Fruit fly (Drosophila melanogaster): Measurements from ENCODE around the gene CG31288.

Gene CG31288

DNA sequence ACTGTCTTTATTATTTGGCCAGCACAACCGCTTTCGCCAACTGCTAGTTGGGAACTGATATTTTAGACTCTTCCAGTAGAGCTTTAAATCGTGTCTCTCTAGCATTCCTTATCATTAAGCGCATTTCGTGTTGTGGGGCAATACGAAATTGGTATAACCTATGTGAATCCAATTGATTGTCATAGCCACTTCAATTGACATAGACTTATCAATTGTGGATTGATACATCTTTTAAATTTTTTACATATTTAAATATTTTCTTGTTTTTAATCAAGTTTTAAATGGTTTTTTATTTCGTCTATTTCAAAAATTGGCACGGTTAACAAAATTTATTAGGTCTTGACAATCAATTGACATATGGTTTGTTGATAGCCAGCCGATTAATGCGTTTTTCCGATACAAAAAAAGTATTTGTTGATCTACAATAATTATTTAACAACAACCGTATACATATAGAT lies at the start of gene CG31288:
CG31288 (minus strand) TSS at position 51 of the 458 bp plus-strand sequence.
- TF ChIP-seq psq (optimal IDR thresholded peaks at IDR 0.05) (no peak), insv (optimal IDR thresholded peaks at IDR 0.05) (no peak), Sin3A (optimal IDR thresholded peaks at IDR 0.05) (no peak), ttk (optimal IDR thresholded peaks at IDR 0.05) (no peak), h (optimal IDR thresholded peaks at IDR 0.05) (no peak), Myc (optimal IDR thresholded peaks at IDR 0.05) (no peak)

DNA sequence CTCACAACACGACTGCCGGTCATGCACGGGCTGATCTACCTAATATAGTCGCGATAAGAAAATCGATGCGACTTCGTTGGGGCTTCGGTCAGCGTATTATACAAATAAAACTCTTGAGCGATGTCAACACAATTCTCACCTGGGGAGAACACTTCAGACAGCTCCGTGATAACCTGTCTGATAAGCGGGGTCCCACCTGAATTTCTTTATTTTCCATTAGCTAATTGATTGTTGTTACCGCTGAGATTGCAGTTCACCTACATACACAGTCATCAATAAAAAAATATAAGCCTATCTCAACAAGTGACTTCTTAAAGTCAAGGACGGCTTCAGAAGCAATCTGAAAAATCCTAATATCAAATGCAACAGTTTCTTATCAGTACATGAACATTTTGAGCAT lies 47.5 kb upstream of the CG31288 start, which contains the start of gene tobi:
tobi (minus strand) TSS at position 23 of the 400 bp plus-strand sequence.
- TF ChIP-seq psq (optimal IDR thresholded peaks at IDR 0.05) (no peak), Myc (optimal IDR thresholded peaks at IDR 0.05) (no peak), Sin3A (optimal IDR thresholded peaks at IDR 0.05) (no peak), h (optimal IDR thresholded peaks at IDR 0.05) (no peak), insv (optimal IDR thresholded peaks at IDR 0.05) (no peak), ttk (optimal IDR thresholded peaks at IDR 0.05) (no peak)

DNA sequence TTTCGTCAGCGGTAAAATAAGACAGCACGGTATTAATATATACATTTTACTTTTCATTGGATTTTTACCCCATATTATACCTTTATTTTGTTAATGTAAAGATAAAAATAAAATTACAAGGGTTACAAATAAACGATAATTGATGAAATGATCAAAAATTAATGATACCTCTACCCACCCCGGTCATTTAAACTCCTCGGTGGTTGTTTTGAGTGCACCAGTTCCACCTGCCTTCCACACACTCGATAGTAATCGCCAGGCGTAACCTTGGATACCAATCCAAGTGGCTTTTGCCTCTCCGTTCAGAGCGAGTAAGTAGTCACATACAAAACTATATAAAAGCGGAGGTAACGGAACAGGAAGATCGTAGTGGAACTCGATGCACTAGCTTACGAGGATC lies 40.6 kb upstream of the CG31288 start, which contains the start of gene rha:
rha (plus strand) TSS at position 301 of the 400 bp plus-strand sequence.
- TF ChIP-seq psq (optimal IDR thresholded peaks at IDR 0.05) (no peak), Myc (optimal IDR thresholded peaks at IDR 0.05) (no peak), insv (optimal IDR thresholded peaks at IDR 0.05) (no peak), h (optimal IDR thresholded peaks at IDR 0.05) (no peak), ttk (optimal IDR thresholded peaks at IDR 0.05) (no peak), Sin3A (optimal IDR thresholded peaks at IDR 0.05) (no peak)

DNA sequence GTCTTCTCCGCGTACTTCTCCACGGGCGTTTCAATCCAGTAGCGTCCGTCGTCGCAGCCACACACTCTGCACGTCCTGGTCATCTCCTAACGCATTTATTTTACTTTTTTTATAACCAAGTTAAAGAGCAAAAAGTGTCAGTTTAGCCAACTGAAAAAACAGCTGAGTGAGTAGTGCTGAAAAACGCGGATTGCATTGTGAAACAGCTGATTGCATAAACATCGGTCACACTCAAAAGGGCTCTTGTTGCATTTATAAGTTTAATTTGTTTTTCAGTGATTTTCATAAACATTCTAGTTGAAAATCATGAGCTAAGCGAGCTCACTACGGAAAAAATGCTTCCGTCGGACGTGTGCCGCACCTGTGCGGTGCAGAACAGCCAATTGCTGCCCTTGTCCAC lies 35.7 kb upstream of the CG31288 start, which contains the start of the genes CG10669 and CG11902:
CG10669 (minus strand) TSS at position 179 of the 400 bp plus-strand sequence.
CG11902 (plus strand) TSS at position 193 of the 400 bp plus-strand sequence.
- TF ChIP-seq Myc (optimal IDR thresholded peaks at IDR 0.05) (no peak), ttk (optimal IDR thresholded peaks at IDR 0.05) (no peak), h (optimal IDR thresholded peaks at IDR 0.05) (no peak), Sin3A (optimal IDR thresholded peaks at IDR 0.05) (no peak), insv (optimal IDR thresholded peaks at IDR 0.05) (no peak), psq (optimal IDR thresholded peaks at IDR 0.05) (no peak)

DNA sequence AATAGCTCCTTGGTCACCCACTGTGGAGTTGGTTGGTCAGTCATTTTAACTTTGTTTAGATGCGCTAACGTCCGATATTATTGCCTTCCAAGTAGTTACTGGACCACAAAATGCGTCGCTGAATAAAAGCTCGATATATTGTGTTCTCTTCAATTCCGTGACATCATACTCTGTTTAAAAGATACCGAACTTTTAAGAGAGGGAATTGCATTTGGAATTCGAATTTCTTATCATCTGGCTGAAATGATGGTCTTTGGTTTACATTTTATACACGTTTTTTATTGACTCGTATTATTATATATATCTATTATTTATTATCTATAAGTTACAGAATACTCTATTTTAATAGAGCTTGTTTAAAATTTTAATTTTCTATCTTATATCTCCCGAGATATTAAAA lies 31.7 kb upstream of the CG31288 start, which contains the start of gene CHKov2:
CHKov2 (minus strand) TSS at position 101 of the 400 bp plus-strand sequence.
- TF ChIP-seq ttk (optimal IDR thresholded peaks at IDR 0.05): no peak
- TF ChIP-seq psq (optimal IDR thresholded peaks at IDR 0.05): no peak
- no peak for TF ChIP-seq Myc (optimal IDR thresholded peaks at IDR 0.05)
- TF ChIP-seq h (optimal IDR thresholded peaks at IDR 0.05): no peak
- no peak for TF ChIP-seq Sin3A (optimal IDR thresholded peaks at IDR 0.05)
- no peak for TF ChIP-seq insv (optimal IDR thresholded peaks at IDR 0.05)

DNA sequence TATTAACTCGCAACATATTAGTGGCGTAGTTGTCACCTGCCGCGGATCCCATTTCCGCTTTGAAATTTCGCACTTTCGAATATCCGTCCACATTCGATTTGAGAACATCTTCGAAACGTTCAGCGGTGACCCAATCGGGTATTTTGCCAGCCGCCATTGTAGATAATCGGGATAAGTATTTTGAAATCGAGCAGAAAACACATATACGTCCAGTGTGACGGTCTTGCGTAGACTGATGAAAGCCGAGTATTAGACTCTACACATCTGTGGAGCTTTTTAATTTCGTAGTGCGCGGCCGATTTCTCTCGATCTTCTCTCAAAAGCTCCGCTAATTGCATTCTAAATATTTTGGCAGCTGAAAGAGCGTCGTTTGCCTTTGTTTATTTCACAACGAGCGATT lies 29.7 kb upstream of the CG31288 start, which contains the start of gene CHKov1:
CHKov1 (minus strand) TSS at position 238 of the 400 bp plus-strand sequence.
- TF ChIP-seq ttk (optimal IDR thresholded peaks at IDR 0.05): no peak
- TF ChIP-seq Sin3A (optimal IDR thresholded peaks at IDR 0.05): no peak
- TF ChIP-seq insv (optimal IDR thresholded peaks at IDR 0.05): no peak
- no peak for TF ChIP-seq Myc (optimal IDR thresholded peaks at IDR 0.05)
- no peak for TF ChIP-seq psq (optimal IDR thresholded peaks at IDR 0.05)
- TF ChIP-seq h (optimal IDR thresholded peaks at IDR 0.05): no peak

DNA sequence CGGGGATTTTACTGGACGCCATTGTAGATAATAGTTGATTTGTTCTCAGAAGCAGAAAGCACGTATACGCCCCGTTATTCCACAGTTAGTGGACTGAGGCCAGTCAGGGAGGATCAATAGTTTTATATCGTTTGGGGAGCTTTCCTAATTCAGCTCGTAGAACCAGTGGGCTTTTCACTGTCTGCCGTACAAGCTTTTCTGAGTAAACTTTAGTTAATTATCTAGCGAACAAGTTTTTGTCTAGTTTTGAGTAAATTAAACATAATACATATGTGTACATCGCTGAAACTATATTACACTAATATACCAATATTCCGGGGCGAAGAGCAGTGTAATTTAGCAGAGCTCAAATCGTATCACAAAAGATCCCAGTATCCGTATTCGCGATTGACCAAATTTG lies 23.3 kb upstream of the CG31288 start, which contains the start of gene CG10562:
CG10562 (minus strand) TSS at position 101 of the 400 bp plus-strand sequence.
- TF ChIP-seq ttk (optimal IDR thresholded peaks at IDR 0.05) (no peak), psq (optimal IDR thresholded peaks at IDR 0.05) (no peak), Myc (optimal IDR thresholded peaks at IDR 0.05) (no peak), Sin3A (optimal IDR thresholded peaks at IDR 0.05) (no peak), insv (optimal IDR thresholded peaks at IDR 0.05) (no peak), h (optimal IDR thresholded peaks at IDR 0.05) (no peak)

DNA sequence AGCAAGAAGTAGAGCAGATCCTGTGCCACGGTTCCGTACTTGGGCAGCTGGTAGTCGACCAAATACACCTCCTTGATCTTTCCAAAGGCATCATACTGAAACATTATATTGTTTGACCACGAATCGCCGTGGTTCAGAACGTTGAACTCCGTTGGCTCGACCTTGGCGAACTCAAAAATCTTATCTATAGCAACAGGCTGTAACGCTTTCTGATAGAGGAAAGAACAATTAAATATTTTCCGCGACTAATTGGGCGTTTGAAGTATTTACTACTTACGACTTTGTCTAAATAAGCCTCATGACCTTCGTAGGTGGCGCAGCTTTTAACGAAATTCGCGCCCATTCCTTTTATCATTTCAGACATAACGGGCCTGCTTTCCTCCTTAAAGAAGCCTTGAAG lies 22.3 kb upstream of the CG31288 start:
- no peak for TF ChIP-seq ttk (optimal IDR thresholded peaks at IDR 0.05)
- TF ChIP-seq insv (optimal IDR thresholded peaks at IDR 0.05): no peak
- no peak for TF ChIP-seq Sin3A (optimal IDR thresholded peaks at IDR 0.05)
- no peak for TF ChIP-seq psq (optimal IDR thresholded peaks at IDR 0.05)
- TF ChIP-seq h (optimal IDR thresholded peaks at IDR 0.05): no peak
- no peak for TF ChIP-seq Myc (optimal IDR thresholded peaks at IDR 0.05)

DNA sequence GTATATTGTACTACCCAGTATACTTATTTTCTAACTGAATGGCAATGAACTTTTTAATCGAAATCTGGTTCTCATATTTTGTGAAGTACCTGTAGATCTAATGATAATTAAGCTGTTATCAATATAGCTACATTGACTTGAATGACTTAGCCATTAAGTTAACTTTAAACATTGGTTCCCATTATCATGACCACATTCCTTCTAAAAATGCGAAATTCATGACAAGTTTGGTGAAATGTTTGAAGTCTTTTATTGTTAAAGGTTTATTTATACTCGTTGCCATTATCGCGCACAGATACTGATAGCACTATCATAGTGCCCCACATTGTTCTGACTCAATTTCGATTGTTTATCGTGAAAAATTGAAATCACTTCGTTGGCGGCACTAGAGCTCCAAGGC lies 21.5 kb upstream of the CG31288 start:
- TF ChIP-seq ttk (optimal IDR thresholded peaks at IDR 0.05) (no peak), psq (optimal IDR thresholded peaks at IDR 0.05) (no peak), Myc (optimal IDR thresholded peaks at IDR 0.05) (no peak), h (optimal IDR thresholded peaks at IDR 0.05) (no peak), Sin3A (optimal IDR thresholded peaks at IDR 0.05) (no peak), insv (optimal IDR thresholded peaks at IDR 0.05) (no peak)

DNA sequence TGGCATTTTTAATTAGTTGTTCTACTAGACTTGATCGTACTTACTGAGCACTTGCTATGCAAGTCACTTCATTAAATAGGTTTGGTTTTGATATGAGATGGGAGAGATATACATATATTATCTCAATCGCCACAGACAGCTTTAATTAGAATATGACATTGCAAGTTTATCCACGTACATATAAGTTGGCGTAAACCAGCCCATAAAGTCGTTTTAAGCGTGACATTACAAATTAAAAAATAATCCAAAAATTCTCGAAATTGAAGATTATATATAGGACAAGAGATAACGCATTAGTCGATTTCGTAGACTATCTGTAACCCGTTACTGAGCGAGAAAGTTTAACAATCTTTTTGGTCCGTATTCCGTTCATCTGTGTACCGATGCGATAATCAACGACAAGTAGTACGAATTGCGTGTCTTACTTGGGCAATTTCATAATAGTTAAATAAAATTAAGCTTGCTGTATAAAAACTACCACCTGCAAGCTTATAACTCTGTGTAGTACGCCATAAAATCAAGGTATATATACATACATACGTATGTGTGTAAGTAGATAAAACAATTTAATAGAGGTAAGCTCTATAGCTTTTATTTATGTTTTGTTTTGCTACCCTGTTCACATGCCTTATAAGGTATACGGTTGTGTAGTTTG lies 20.8 kb upstream of the CG31288 start, which contains the start of gene CG10560:
CG10560 (minus strand) TSS at position 51 of the 655 bp plus-strand sequence.
- TF ChIP-seq Sin3A (optimal IDR thresholded peaks at IDR 0.05) (no peak), h (optimal IDR thresholded peaks at IDR 0.05) (no peak), psq (optimal IDR thresholded peaks at IDR 0.05) (no peak), Myc (optimal IDR thresholded peaks at IDR 0.05) (no peak), ttk (optimal IDR thresholded peaks at IDR 0.05) (no peak), insv (optimal IDR thresholded peaks at IDR 0.05) (no peak)

DNA sequence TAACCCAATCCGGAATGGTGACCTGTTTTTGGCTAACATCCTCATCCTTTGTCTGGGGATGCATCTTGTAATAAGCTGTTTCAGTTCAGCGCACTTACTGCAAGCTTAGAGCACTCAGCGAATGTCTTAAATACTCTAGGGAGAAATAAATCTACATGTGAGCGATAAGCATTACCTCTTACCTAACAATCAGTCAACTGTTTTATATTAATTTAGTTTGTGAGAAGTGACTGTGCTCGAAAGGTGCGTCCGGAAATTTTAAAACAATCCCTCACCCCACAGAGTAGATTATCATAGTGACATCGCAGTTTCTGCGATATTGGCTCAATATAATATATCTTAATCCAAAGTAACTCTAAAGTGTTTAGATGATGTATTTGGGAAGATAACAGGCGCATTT lies 18.7 kb upstream of the CG31288 start, which contains the start of gene CG10553:
CG10553 (minus strand) TSS at position 101 of the 400 bp plus-strand sequence.
- TF ChIP-seq psq (optimal IDR thresholded peaks at IDR 0.05) (no peak), Myc (optimal IDR thresholded peaks at IDR 0.05) (no peak)

DNA sequence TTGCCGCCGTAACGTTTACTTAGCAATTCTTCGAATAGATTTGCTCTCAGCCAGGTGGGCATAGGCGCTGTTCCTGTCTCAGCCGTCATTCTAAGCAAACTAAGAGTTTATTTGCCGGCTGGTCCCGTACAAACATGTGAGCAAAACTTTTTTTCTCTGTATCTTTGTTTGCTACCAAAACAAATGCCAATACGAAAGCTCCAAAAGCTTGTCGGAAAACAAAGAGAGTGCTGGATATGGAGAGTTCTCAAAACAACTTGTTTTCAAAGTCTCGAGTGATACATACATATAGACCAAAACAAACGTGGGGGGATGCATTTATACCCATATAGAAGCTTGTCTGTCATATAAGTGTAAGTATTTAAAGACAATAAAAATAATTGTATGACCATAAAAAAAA lies 16.7 kb upstream of the CG31288 start, which contains the start of gene CG10559:
CG10559 (minus strand) TSS at position 101 of the 400 bp plus-strand sequence.
- no peak for TF ChIP-seq psq (optimal IDR thresholded peaks at IDR 0.05)
- no peak for TF ChIP-seq ttk (optimal IDR thresholded peaks at IDR 0.05)
- no peak for TF ChIP-seq insv (optimal IDR thresholded peaks at IDR 0.05)
- TF ChIP-seq h (optimal IDR thresholded peaks at IDR 0.05): no peak
- TF ChIP-seq Sin3A (optimal IDR thresholded peaks at IDR 0.05): no peak
- no peak for TF ChIP-seq Myc (optimal IDR thresholded peaks at IDR 0.05)
